Worm (Caenorhabditis elegans) whole organism, L4/young adult: Measurements from ENCODE around the gene T28A11.13.

Experiments used
- dao-5 ChIP-seq: sonication (generic microtip); optimal IDR thresholded peaks from 2 replicates; lab custom pipeline; 2016; ENCODE audit warnings: missing genotype, missing genetic modification characterization, moderate library complexity, missing compliant biosample characterization
- him-1 ChIP-seq: sonication (generic microtip); optimal IDR thresholded peaks from 2 replicates; lab custom pipeline; 2016; ENCODE audit warnings: missing genotype, missing genetic modification reagents, missing genetic modification characterization, missing compliant biosample characterization

- TF ChIP-seq him-1 (tag; lab: Kevin White, UChicago) (no peak), dao-5 (tag; lab: Kevin White, UChicago) (no peak)
Observed at ce11 chrV:3230597-3230996, 19.5 kb downstream of the T28A11.13 start, which contains the start of gene K08D9.10.
